Worm (Caenorhabditis elegans) whole organism, L2 larva: ENCODE data around the gene F59A1.12.

Source experiments
- F13H6.1 ChIP-seq: sonication (generic microtip); optimal IDR thresholded peaks from 2 replicates; lab custom pipeline; 2016; ENCODE audit warnings: missing genetic modification characterization, missing compliant biosample characterization
- ZK546.5 ChIP-seq: sonication (generic microtip); optimal IDR thresholded peaks from 2 replicates; lab custom pipeline; 2017; ENCODE audit warnings: missing biosample characterization, missing genetic modification characterization
- alr-1 ChIP-seq: fragments of 150-350 bp; optimal IDR thresholded peaks from 2 replicates; lab custom pipeline; 2014; ENCODE audit warnings: missing biosample characterization, missing genetic modification characterization
- aly-2 ChIP-seq: fragments of 150-350 bp; optimal IDR thresholded peaks from 2 replicates; lab custom pipeline; 2014; ENCODE audit warnings: missing biosample characterization, missing genetic modification characterization
- ama-1 ChIP-seq: fragments of 150-350 bp; optimal IDR thresholded peaks from 2 replicates; lab custom pipeline; 2018; ENCODE audit warnings: inconsistent platforms
- ceh-16 ChIP-seq: fragments of 150-350 bp; optimal IDR thresholded peaks from 2 replicates; lab custom pipeline; 2014; ENCODE audit warnings: missing biosample characterization, missing genetic modification characterization
- elt-1 ChIP-seq: fragments of 150-350 bp; optimal IDR thresholded peaks from 2 replicates; lab custom pipeline; 2014; ENCODE audit warnings: missing biosample characterization, missing genetic modification characterization
- fos-1 ChIP-seq: fragments of 150-350 bp; optimal IDR thresholded peaks from 2 replicates; lab custom pipeline; 2014; ENCODE audit warnings: missing biosample characterization, missing genetic modification characterization
- lin-11 ChIP-seq: fragments of 150-350 bp; sonication (generic microtip); optimal IDR thresholded peaks from 2 replicates; lab custom pipeline; 2014; ENCODE audit warnings: missing biosample characterization, missing genetic modification characterization, inconsistent platforms, mixed read lengths
- lin-39 ChIP-seq: fragments of 150-350 bp; optimal IDR thresholded peaks from 2 replicates; lab custom pipeline; 2014; ENCODE audit warnings: missing biosample characterization, missing genetic modification reagents, missing genetic modification characterization
- mdl-1 ChIP-seq, 2 experiments: fragments of 150-350 bp in 1 of 2; sonication (generic microtip) in 1 of 2; optimal IDR thresholded peaks; 2 replicates each; lab custom pipeline; 2017; ENCODE audit warnings: missing biosample characterization in 2 of 2, missing genetic modification characterization in 2 of 2
- nhr-25 ChIP-seq: fragments of 150-350 bp; sonication (generic microtip); optimal IDR thresholded peaks from 3 replicates; lab custom pipeline; 2014; ENCODE audit warnings: missing biosample characterization, missing genetic modification characterization
- zag-1 ChIP-seq: fragments of 150-350 bp; optimal IDR thresholded peaks from 2 replicates; lab custom pipeline; 2014; ENCODE audit warnings: missing biosample characterization, missing genetic modification characterization
- ztf-11 ChIP-seq: sonication (generic microtip); optimal IDR thresholded peaks from 2 replicates; lab custom pipeline; 2017; ENCODE audit warnings: missing biosample characterization, missing genetic modification characterization

ce11 chrV:17696753-17697152 lies 29.2 kb upstream of the F59A1.12 start, which contains the start of gene spp-29:
- TF ChIP-seq lin-39 (tag; lab: Kevin White, UChicago) (no peak), F13H6.1 (tag; lab: Kevin White, UChicago) (no peak), ceh-16 (tag; lab: Kevin White, UChicago) (no peak), nhr-25 (no peak), fos-1 (tag; lab: Kevin White, UChicago) (no peak), aly-2 (tag; lab: Kevin White, UChicago) (no peak), ama-1 (lab: Kevin White, UChicago) (no peak), lin-11 (tag; lab: Kevin White, UChicago) (no peak), zag-1 (tag; lab: Kevin White, UChicago) (no peak), ztf-11 (tag; lab: Kevin White, UChicago) (no peak), alr-1 (tag; lab: Kevin White, UChicago) (no peak), ZK546.5 (tag; lab: Kevin White, UChicago) (no peak), elt-1 (tag; lab: Kevin White, UChicago) (no peak), mdl-1 (tag; optimal IDR thresholded peaks at IDR 0.05; lab: Kevin White, UChicago) (no peak)
